Fruit fly (Drosophila melanogaster) whole organism, embryonic: ENCODE measurements around the gene Lsd-1.

Experiments used
- ATbp ChIP-seq: fragments of 200-800 bp; sonication (Bioruptor generic); optimal IDR thresholded peaks from 2 replicates; lab custom pipeline; 2017; ENCODE audit warnings: missing biosample characterization, mild to moderate bottlenecking, missing genetic modification characterization, missing genetic modification reagents
- B-H1 ChIP-seq: fragments of 200-800 bp; sonication (Bioruptor generic); IDR thresholded peaks from 3 replicates; pipeline ENCODE4 v1.3.6; 2022; ENCODE audit warnings: missing biosample characterization, missing genetic modification characterization
- CG13123 ChIP-seq: fragments of 200-800 bp; sonication (Bioruptor generic); optimal IDR thresholded peaks from 2 replicates; lab custom pipeline; 2016; ENCODE audit warnings: missing biosample characterization, missing genetic modification characterization
- CG13296 ChIP-seq: fragments of 200-800 bp; sonication (Bioruptor generic); optimal IDR thresholded peaks from 3 replicates; lab custom pipeline; 2018; ENCODE audit warnings: missing biosample characterization, mild to moderate bottlenecking, missing genetic modification characterization
- CG16815 ChIP-seq: fragments of 200-800 bp; sonication (Bioruptor generic); optimal IDR thresholded peaks from 3 replicates; lab custom pipeline; 2017; ENCODE audit warnings: missing biosample characterization, mild to moderate bottlenecking, missing genetic modification characterization
- CG17359 ChIP-seq: fragments of 200-800 bp; sonication (Bioruptor generic); optimal IDR thresholded peaks from 3 replicates; lab custom pipeline; 2018; ENCODE audit warnings: missing biosample characterization, mild to moderate bottlenecking, missing genetic modification characterization, moderate library complexity
- CG2116 ChIP-seq: fragments of 200-800 bp; sonication (Bioruptor generic); optimal IDR thresholded peaks from 3 replicates; lab custom pipeline; 2018; ENCODE audit warnings: missing biosample characterization, mild to moderate bottlenecking, missing genetic modification characterization
- CG2202 ChIP-seq: fragments of 200-800 bp; sonication (Bioruptor generic); optimal IDR thresholded peaks from 2 replicates; lab custom pipeline; 2018; ENCODE audit warnings: missing biosample characterization, mild to moderate bottlenecking, missing genetic modification characterization
- CG2678 ChIP-seq: fragments of 200-800 bp; sonication (Bioruptor generic); optimal IDR thresholded peaks from 3 replicates; lab custom pipeline; 2019; ENCODE audit warnings: missing biosample characterization, mild to moderate bottlenecking, missing genetic modification characterization, moderate library complexity
- CG30431 ChIP-seq: fragments of 200-800 bp; sonication (Bioruptor generic); optimal IDR thresholded peaks from 2 replicates; lab custom pipeline; 2017; ENCODE audit warnings: missing biosample characterization, missing genetic modification characterization
- CG31224 ChIP-seq: fragments of 200-800 bp; sonication (Bioruptor generic); IDR thresholded peaks from 2 replicates; pipeline ENCODE4 v1.3.6; 2022; ENCODE audit warnings: missing biosample characterization, missing genetic modification characterization
- CG3281 ChIP-seq: fragments of 200-800 bp; sonication (Bioruptor generic); optimal IDR thresholded peaks from 3 replicates; lab custom pipeline; 2017; ENCODE audit warnings: missing biosample characterization, mild to moderate bottlenecking, missing genetic modification characterization
- CG34224 ChIP-seq: fragments of 200-800 bp; sonication (Bioruptor generic); IDR thresholded peaks from 3 replicates; pipeline ENCODE4 v1.3.6; 2022; ENCODE audit warnings: missing biosample characterization, missing genetic modification characterization; ENCODE audit not compliant: partially characterized antibody
- CG34376 ChIP-seq: fragments of 200-800 bp; sonication (Bioruptor generic); optimal IDR thresholded peaks from 2 replicates; lab custom pipeline; 2018; ENCODE audit warnings: missing biosample characterization, mild to moderate bottlenecking, missing genetic modification characterization
- CG4328 ChIP-seq: fragments of 200-800 bp; sonication (Bioruptor generic); optimal IDR thresholded peaks from 3 replicates; lab custom pipeline; 2017; ENCODE audit warnings: missing biosample characterization, missing genetic modification reagents, missing genetic modification characterization
- CG4404 ChIP-seq: fragments of 200-800 bp; sonication (Bioruptor generic); IDR thresholded peaks from 2 replicates; pipeline ENCODE4 v1.3.6; 2022; ENCODE audit warnings: missing biosample characterization, missing genetic modification characterization
- CG4707 ChIP-seq: fragments of 200-800 bp; sonication (Bioruptor generic); optimal IDR thresholded peaks from 2 replicates; lab custom pipeline; 2018; ENCODE audit warnings: missing biosample characterization, mild to moderate bottlenecking, missing genetic modification characterization, moderate library complexity
- CG6175 ChIP-seq: fragments of 200-800 bp; sonication (Bioruptor generic); IDR thresholded peaks from 3 replicates; pipeline ENCODE4 v1.3.6; 2022; ENCODE audit warnings: missing biosample characterization, missing genetic modification characterization
- CG8765 ChIP-seq: fragments of 200-800 bp; sonication (Bioruptor generic); IDR thresholded peaks from 2 replicates; pipeline ENCODE4 v1.3.6; 2022; ENCODE audit warnings: missing biosample characterization, missing genetic modification characterization
- CG9797 ChIP-seq: fragments of 200-800 bp; sonication (Bioruptor generic); optimal IDR thresholded peaks from 3 replicates; lab custom pipeline; 2018; ENCODE audit warnings: missing biosample characterization, mild to moderate bottlenecking, missing genetic modification characterization
- CkIIα-i1 ChIP-seq: fragments of 200-800 bp; sonication (Bioruptor generic); IDR thresholded peaks from 2 replicates; pipeline ENCODE4 v1.3.6; 2022; ENCODE audit warnings: missing biosample characterization, missing genetic modification characterization
- Deaf1 ChIP-seq: fragments of 200-800 bp; optimal IDR thresholded peaks from 3 replicates; lab custom pipeline; 2019; ENCODE audit warnings: missing biosample characterization, mild to moderate bottlenecking, missing genetic modification characterization, moderate library complexity
- HLH54F ChIP-seq: fragments of 200-800 bp; sonication (Bioruptor generic); optimal IDR thresholded peaks from 3 replicates; lab custom pipeline; 2016; ENCODE audit warnings: missing biosample characterization, missing genetic modification characterization
- Hey ChIP-seq: fragments of 200-800 bp; sonication (Bioruptor generic); optimal IDR thresholded peaks from 3 replicates; lab custom pipeline; 2018; ENCODE audit warnings: missing biosample characterization, mild to moderate bottlenecking, missing genetic modification characterization
- HmgD ChIP-seq: fragments of 200-800 bp; sonication (Bioruptor generic); optimal IDR thresholded peaks from 3 replicates; lab custom pipeline; 2016; ENCODE audit warnings: missing biosample characterization, missing genetic modification characterization
- Kr ChIP-seq: fragments of 200-800 bp; sonication (Bioruptor generic); optimal IDR thresholded peaks from 2 replicates; lab custom pipeline; 2017; ENCODE audit warnings: missing biosample characterization, mild to moderate bottlenecking, missing genetic modification characterization
- MESR4 ChIP-seq: fragments of 200-800 bp; sonication (Bioruptor generic); optimal IDR thresholded peaks from 2 replicates; lab custom pipeline; 2018; ENCODE audit warnings: missing biosample characterization, mild to moderate bottlenecking, missing genetic modification characterization, moderate library complexity
- Rfx ChIP-seq: fragments of 200-800 bp; sonication (Bioruptor generic); IDR thresholded peaks from 2 replicates; pipeline ENCODE4 v1.3.6; 2022; ENCODE audit warnings: missing biosample characterization, missing genetic modification characterization
- Rx ChIP-seq: fragments of 200-800 bp; sonication (Bioruptor generic); IDR thresholded peaks from 2 replicates; pipeline ENCODE4 v1.3.6; 2022; ENCODE audit warnings: missing biosample characterization, missing genetic modification characterization
- Sox102F ChIP-seq: fragments of 200-800 bp; sonication (Bioruptor generic); optimal IDR thresholded peaks from 2 replicates; lab custom pipeline; 2018; ENCODE audit warnings: missing biosample characterization, mild to moderate bottlenecking, missing genetic modification characterization, moderate library complexity
- Spps ChIP-seq: fragments of 200-800 bp; sonication (Bioruptor generic); optimal IDR thresholded peaks from 2 replicates; lab custom pipeline; 2018; ENCODE audit warnings: missing biosample characterization, mild to moderate bottlenecking, missing genetic modification characterization
- Sry-β ChIP-seq: fragments of 200-800 bp; sonication (Bioruptor generic); optimal IDR thresholded peaks from 2 replicates; lab custom pipeline; 2018; ENCODE audit warnings: missing biosample characterization, mild to moderate bottlenecking, missing genetic modification characterization, moderate library complexity
- bcd ChIP-seq: fragments of 200-800 bp; sonication (Bioruptor generic); optimal IDR thresholded peaks from 2 replicates; lab custom pipeline; 2017; ENCODE audit warnings: missing biosample characterization, mild to moderate bottlenecking, missing genetic modification characterization
- cg ChIP-seq: fragments of 200-800 bp; sonication (Bioruptor generic); optimal IDR thresholded peaks from 3 replicates; lab custom pipeline; 2019; ENCODE audit warnings: missing biosample characterization, mild to moderate bottlenecking, missing genetic modification characterization, moderate library complexity
- dysf ChIP-seq: fragments of 200-800 bp; sonication (Bioruptor generic); IDR thresholded peaks from 3 replicates; pipeline ENCODE4 v1.3.6; 2022; ENCODE audit warnings: missing biosample characterization, missing genetic modification characterization
- fd3F ChIP-seq: fragments of 200-800 bp; sonication (Bioruptor generic); optimal IDR thresholded peaks from 2 replicates; lab custom pipeline; 2018; ENCODE audit warnings: missing biosample characterization, mild to moderate bottlenecking, missing genetic modification characterization, moderate library complexity
- fru ChIP-seq: fragments of >200 bp; optimal IDR thresholded peaks from 2 replicates; lab custom pipeline; 2017
- gce ChIP-seq: fragments of 200-800 bp; sonication (Bioruptor generic); IDR thresholded peaks from 3 replicates; pipeline ENCODE4 v1.3.6; 2022; ENCODE audit warnings: missing biosample characterization, missing genetic modification characterization
- jing ChIP-seq: fragments of 200-800 bp; sonication (Bioruptor generic); optimal IDR thresholded peaks from 2 replicates; lab custom pipeline; 2018; ENCODE audit warnings: missing biosample characterization, mild to moderate bottlenecking, missing genetic modification characterization
- klu ChIP-seq: fragments of 200-800 bp; sonication (Bioruptor generic); IDR thresholded peaks from 2 replicates; pipeline ENCODE4 v1.3.6; 2022; ENCODE audit warnings: missing biosample characterization, missing genetic modification characterization
- maf-S ChIP-seq: fragments of 200-800 bp; sonication (Bioruptor generic); optimal IDR thresholded peaks from 2 replicates; lab custom pipeline; 2016; ENCODE audit warnings: missing biosample characterization, missing genetic modification characterization
- onecut ChIP-seq: fragments of 200-800 bp; sonication (Bioruptor generic); IDR thresholded peaks from 2 replicates; pipeline ENCODE4 v1.3.6; 2022; ENCODE audit warnings: missing biosample characterization, missing genetic modification characterization
- sens ChIP-seq: fragments of 200-800 bp; sonication (Bioruptor generic); peaks from one replicate; lab custom pipeline; 2016; ENCODE audit warnings: missing biosample characterization, missing genetic modification characterization
- seq ChIP-seq: fragments of 200-800 bp; sonication (Bioruptor generic); IDR thresholded peaks from 2 replicates; pipeline ENCODE4 v1.3.6; 2022; ENCODE audit warnings: missing biosample characterization, missing genetic modification characterization
- sr ChIP-seq: fragments of 200-800 bp; sonication (Bioruptor generic); IDR thresholded peaks from 3 replicates; pipeline ENCODE4 v1.3.6; 2022; ENCODE audit warnings: missing biosample characterization, missing genetic modification characterization
- tll ChIP-seq, 2 experiments: fragments of 200-800 bp in 1 of 2; fragments of >200 bp in 1 of 2; sonication (Bioruptor generic) in 1 of 2; optimal IDR thresholded peaks; 2 replicates each; lab custom pipeline; 2017 to 2019; ENCODE audit warnings: missing biosample characterization in 2 of 2, missing genetic modification characterization in 2 of 2, mild to moderate bottlenecking in 1 of 2, moderate library complexity in 1 of 2
- tx ChIP-seq: fragments of 200-800 bp; sonication (Bioruptor generic); optimal IDR thresholded peaks from 2 replicates; lab custom pipeline; 2016; ENCODE audit warnings: missing biosample characterization, missing genetic modification characterization
- vnd ChIP-seq: fragments of 200-800 bp; sonication (Bioruptor generic); IDR thresholded peaks from 3 replicates; pipeline ENCODE4 v1.3.6; 2022; ENCODE audit warnings: missing biosample characterization, missing genetic modification characterization; ENCODE audit not compliant: partially characterized antibody
- wdn ChIP-seq: fragments of 200-800 bp; sonication (Bioruptor generic); IDR thresholded peaks from 2 replicates; pipeline ENCODE4 v1.3.6; 2022; ENCODE audit warnings: missing biosample characterization, missing genetic modification characterization
- z ChIP-seq: fragments of 200-800 bp; sonication (Bioruptor generic); IDR thresholded peaks from 3 replicates; pipeline ENCODE4 v1.3.6; 2022; ENCODE audit warnings: missing biosample characterization, missing genetic modification characterization

Gene Lsd-1

dm6 chr3R:23723381-23724034 lies 40.1 kb upstream of the Lsd-1 start (continued):
- TF ChIP-seq CG30431: no peak
- TF ChIP-seq maf-S (GFP tag; lab: Kevin White, UChicago): no peak
- peak; percentile 71 for TF ChIP-seq CG13296 (GFP tag; lab: Kevin White, UChicago)
- TF ChIP-seq CG3281 (GFP tag; lab: Kevin White, UChicago): no peak
- peak; percentile 93 for TF ChIP-seq ATbp (GFP tag; lab: Kevin White, UChicago)
- TF ChIP-seq CG16815 (GFP tag; lab: Kevin White, UChicago): no peak
- TF ChIP-seq cg: peak; percentile 63
- TF ChIP-seq jing (GFP tag; lab: Kevin White, UChicago): no peak
- TF ChIP-seq vnd: no peak
- TF ChIP-seq HmgD: no peak
- TF ChIP-seq wdn (GFP tag; lab: Robert Waterston, UW): no peak
- TF ChIP-seq tx: no peak
- peak; percentile 48 for TF ChIP-seq CG13123 (GFP tag; lab: Kevin White, UChicago)
- peak; percentile 75 for TF ChIP-seq onecut (GFP tag; lab: Robert Waterston, UW)
- peak; percentile 83 for TF ChIP-seq CG2678 (tag; lab: Kevin White, UChicago)
- peak; percentile 59 for TF ChIP-seq CG4707 (GFP tag; lab: Kevin White, UChicago)
- peak; percentile 23 for TF ChIP-seq CG9797 (GFP tag; lab: Kevin White, UChicago)
- TF ChIP-seq fd3F (GFP tag; lab: Kevin White, UChicago): no peak
- no peak for TF ChIP-seq HLH54F (GFP tag; lab: Kevin White, UChicago)
- TF ChIP-seq Hey (tag; lab: Kevin White, UChicago): peak; percentile 47
- TF ChIP-seq Rfx: peak; percentile 58; the same call in 1 of the 2 replicates
- TF ChIP-seq MESR4 (GFP tag; lab: Kevin White, UChicago): no peak
- TF ChIP-seq CG34224 (GFP tag; lab: Robert Waterston, UW): no peak
- no peak for TF ChIP-seq Kr (GFP tag; lab: Kevin White, UChicago)
- peak; percentile 93 for TF ChIP-seq sens (GFP tag; lab: Kevin White, UChicago)
- TF ChIP-seq sr (GFP tag; lab: Robert Waterston, UW): peak; percentile 83
- TF ChIP-seq CkIIα-i1: no peak; the same call in 1 of the 2 replicates
- TF ChIP-seq Sox102F (GFP tag; lab: Kevin White, UChicago): peak; percentile 24
- peak; percentile 83 for TF ChIP-seq CG4328
- peak; percentile 56; the same call in 1 of the 3 replicates for TF ChIP-seq z (GFP tag; lab: Robert Waterston, UW)
- TF ChIP-seq fru: no peak
- no peak for TF ChIP-seq klu
- peak; percentile 88 for TF ChIP-seq CG34376
- TF ChIP-seq CG17359 (tag; lab: Kevin White, UChicago): peak; percentile 84
- peak; percentile 10 for TF ChIP-seq CG2202 (tag; lab: Kevin White, UChicago)
- no peak for TF ChIP-seq CG8765 (GFP tag; lab: Robert Waterston, UW)
- peak; percentile 91 for TF ChIP-seq gce
- no peak for TF ChIP-seq Spps (tag; lab: Kevin White, UChicago)
- no peak for TF ChIP-seq tll (GFP tag; optimal IDR thresholded peaks at IDR 0.05; lab: Kevin White, UChicago)
- TF ChIP-seq CG6175: no peak
- peak; percentile 42; the same call in 1 of the 3 replicates for TF ChIP-seq dysf
- no peak for TF ChIP-seq B-H1 (GFP tag; lab: Robert Waterston, UW)
- peak; percentile 61 for TF ChIP-seq bcd (GFP tag; lab: Kevin White, UChicago)
- no peak; the same call in 1 of the 2 replicates for TF ChIP-seq Rx
- TF ChIP-seq seq: peak; percentile 38; the same call in 1 of the 2 replicates
- TF ChIP-seq CG2116 (GFP tag; lab: Kevin White, UChicago): no peak
- TF ChIP-seq Deaf1 (tag; lab: Kevin White, UChicago): no peak
- TF ChIP-seq CG31224 (GFP tag; lab: Robert Waterston, UW): 0 out of 2 replicates have a peak, but pooled peaks have one; percentile 25
- no peak for TF ChIP-seq CG4404
- peak; percentile 62 for TF ChIP-seq Sry-β (GFP tag; lab: Kevin White, UChicago)
